Fruit fly (Drosophila melanogaster) S2 (cell line): ENCODE measurements around the gene Sld5.

Source experiments
- CG8478 ChIP-seq: fragments of >200 bp; optimal IDR thresholded peaks from 2 replicates; lab custom pipeline; 2018
- CTCF ChIP-seq, 2 experiments: fragments of >200 bp; optimal IDR thresholded peaks; 2 replicates each; lab custom pipeline; 2018

Sld5 gene

DNA sequence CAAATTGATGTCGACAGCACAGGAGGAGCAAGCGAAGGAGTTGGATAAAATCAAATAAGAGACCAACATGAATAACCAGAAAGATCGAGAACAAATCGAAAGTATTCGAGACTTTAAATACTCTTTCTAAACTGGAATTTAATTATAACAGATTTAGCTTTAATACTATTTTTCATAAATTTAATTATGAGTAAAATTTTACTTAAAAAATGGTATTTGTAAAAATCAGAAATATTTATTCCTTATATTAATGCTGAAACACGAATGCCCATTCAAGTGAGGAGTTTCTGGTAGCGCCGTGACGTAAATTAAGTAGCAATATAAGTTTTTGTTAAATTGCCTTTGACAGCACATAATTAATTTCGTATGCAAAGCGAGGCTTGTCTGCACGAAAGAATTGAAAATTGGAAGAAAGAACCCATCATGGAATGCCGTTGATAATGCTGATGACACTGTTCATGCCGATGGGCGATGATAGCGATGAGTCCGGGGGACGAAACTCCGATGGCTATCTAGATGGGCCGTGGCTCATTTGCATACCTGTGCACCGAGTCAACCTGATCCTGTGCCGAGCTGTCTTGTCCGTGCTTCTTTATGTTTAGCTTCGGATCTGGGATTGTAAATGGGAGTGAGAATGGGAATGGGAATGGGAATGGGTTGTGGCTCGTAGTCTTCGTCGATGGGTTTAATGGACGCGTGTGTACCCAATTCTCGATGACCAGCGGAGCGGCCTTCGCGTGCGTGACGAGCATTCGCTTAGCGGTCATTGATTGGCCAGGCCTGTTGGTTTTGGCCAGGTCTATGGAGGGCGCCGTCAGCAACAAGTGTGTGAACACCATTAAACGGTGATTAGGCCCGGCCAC is 43.3 kb downstream of the Sld5 start:
- TF ChIP-seq CTCF (optimal IDR thresholded peaks at IDR 0.05; lab: Kevin White, UChicago) (no peak), CG8478 (lab: Kevin White, UChicago) (no peak)

DNA sequence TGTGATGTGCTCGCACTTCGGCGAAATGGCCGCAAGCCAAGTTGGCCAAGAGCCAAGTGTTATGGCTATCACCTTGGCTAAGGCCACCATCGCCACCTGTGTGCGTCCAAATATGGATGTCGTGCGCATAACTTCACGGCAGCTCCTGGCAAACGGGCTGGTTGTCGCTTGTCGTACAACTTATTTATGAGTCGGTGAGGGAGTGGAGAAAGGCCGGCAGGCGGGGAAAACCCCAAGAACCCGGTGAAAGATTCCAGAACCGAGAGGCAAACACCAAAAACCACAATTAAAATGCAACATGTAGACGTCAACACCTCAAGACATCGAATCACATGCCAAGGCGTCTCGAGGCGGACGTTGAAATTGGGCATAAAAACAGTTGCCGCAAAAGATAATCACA is 44.1 kb downstream of the Sld5 start:
- no peak for TF ChIP-seq CTCF (optimal IDR thresholded peaks at IDR 0.05; lab: Kevin White, UChicago)
- TF ChIP-seq CG8478 (lab: Kevin White, UChicago) = no peak

DNA sequence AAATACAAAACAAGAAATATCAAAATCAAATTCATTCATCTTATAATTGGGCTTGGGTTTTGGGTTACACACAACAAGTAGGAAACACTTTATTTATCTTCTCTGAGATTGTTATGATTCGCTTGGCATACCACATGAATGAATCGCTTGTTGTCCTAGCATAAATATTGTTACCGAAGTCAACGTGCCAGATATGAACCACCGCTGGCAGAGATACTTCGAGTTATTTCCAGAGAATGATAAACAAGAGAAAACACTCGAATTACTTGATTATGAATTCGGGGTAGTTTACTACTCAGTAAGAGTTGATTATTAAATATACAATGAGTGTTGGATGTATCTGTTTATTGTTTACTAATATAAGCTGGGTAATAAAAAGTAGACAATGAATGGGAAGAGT is 44.8 kb downstream of the Sld5 start:
- TF ChIP-seq CG8478 (lab: Kevin White, UChicago) = no peak
- TF ChIP-seq CTCF (optimal IDR thresholded peaks at IDR 0.05; lab: Kevin White, UChicago) = no peak

DNA sequence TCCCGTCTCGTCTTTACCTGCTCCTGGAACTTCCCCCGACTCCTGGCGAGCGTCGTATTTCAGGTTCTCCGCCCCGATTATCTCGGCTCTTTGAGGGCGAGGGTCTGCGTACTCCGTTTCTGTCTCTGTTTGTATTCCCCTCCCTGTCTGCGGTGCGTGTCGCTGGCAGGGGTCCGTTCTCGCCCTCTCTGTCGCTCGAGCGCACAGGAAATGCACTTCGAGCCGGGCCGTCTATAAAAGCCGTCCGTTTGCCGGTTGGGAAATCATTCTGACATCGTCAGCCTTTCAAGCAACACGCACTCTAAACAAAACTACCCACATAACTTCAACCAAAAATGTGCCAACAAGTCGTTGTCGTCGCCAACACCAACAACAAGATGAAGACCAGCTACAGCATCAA is 45.7 kb downstream of the Sld5 start:
- TF ChIP-seq CTCF (optimal IDR thresholded peaks at IDR 0.05; lab: Kevin White, UChicago) (no peak), CG8478 (lab: Kevin White, UChicago) (no peak)

DNA sequence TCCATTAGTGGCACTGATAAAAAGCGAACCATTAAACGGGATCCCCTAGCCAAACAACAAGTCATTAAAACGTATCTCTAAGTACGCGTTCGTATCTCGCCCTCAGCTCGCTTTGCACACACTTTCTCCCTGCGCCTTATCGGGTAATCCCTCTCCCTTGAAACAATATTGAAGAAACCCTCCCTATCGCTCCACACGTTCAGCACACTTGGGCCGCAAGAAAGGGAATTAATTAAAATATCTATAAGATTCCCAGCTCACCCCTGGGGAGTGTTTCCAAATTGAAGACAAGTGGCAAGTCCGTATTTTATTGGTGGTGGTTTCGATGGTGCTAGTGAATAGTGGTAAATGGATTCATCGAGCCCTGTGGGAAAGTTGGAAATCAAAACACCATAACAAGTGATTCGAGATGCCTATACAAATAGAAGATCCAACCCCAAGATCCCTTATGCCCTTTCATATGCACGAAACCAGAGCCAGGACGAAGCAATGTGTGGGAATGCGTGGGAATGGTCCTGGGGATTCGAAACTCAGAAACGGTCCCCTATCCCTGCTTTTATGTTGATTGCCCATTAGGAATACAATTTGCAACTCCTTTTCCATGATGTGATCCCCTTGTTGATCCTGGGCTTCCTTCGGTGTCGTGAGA is 46.5 kb downstream of the Sld5 start:
- no peak for TF ChIP-seq CG8478 (lab: Kevin White, UChicago)
- no peak for TF ChIP-seq CTCF (optimal IDR thresholded peaks at IDR 0.05; lab: Kevin White, UChicago)

DNA sequence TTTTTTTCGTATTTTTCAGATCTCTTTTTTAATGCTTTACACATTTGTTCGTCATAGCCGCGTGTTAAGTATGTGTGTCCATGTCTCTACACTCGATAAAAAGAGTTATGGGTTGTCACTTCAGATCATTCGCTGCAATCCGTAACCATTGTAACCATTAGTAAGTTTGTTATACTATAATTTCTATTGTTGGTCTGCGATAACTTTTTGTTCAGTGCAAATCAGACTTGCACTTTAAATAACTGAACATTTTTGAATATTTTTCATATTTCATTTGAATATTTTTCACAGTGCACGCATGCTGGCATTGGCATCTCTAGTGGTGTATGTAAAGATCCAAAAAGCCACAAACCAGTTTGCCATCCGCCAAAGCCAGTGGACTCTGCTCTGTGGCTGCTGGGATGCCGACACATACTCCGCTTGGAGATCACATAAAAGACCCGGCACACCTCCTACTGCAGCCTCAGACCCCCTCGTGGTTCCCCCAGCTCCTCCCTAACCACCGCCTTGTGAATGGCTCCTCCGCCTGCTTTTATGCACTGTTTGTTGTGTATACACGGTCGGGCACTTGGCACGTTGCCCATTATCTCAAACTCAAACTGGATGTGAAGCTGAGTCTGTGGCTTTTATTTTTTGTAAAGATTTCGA is 47.3 kb downstream of the Sld5 start:
- TF ChIP-seq CTCF (optimal IDR thresholded peaks at IDR 0.05; lab: Kevin White, UChicago) = no peak
- TF ChIP-seq CG8478 (lab: Kevin White, UChicago) = no peak

DNA sequence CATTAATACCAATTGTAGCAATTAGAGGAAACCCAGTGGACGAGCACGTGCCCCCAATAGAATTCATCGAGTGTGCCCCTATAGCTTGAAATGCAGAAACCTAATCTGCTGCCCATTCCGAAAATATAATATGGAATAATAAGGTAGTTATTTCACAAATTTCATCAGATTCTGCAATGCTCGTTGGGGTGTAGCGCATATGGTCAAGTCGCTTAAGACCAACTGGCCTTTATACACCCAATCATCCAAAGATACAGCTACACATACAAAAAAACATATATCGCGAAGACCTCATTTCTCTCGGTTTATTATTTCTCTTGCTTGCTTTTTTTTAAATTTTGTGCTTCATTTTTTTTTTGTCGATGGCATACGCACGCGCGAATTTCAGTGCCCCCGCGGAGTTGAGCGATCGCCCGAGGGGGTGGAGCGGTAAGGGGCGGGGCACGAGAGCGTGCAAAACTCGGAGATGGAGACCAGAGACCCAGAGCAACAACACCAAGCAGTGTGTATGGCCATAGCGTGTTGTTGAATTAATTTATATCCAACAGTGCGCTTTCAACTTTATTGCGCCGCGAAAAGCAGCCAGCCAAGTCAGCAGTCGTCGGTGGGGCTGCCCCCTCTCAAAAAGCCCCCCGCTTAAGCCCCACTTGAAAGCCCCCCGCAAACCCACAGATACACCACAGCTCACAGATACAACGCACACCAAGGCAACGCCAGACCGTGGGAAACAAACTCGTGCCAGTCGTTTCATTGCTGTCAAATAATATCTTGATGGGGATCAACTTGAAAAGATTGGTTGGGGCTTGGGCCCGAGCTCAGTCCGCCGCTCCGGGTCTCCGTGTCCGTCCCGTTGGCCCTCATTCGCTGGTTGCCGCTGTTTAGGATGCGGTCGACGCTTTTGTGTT is 48.1 kb downstream of the Sld5 start:
- TF ChIP-seq CG8478 (lab: Kevin White, UChicago) = no peak
- no peak for TF ChIP-seq CTCF (optimal IDR thresholded peaks at IDR 0.05; lab: Kevin White, UChicago)

DNA sequence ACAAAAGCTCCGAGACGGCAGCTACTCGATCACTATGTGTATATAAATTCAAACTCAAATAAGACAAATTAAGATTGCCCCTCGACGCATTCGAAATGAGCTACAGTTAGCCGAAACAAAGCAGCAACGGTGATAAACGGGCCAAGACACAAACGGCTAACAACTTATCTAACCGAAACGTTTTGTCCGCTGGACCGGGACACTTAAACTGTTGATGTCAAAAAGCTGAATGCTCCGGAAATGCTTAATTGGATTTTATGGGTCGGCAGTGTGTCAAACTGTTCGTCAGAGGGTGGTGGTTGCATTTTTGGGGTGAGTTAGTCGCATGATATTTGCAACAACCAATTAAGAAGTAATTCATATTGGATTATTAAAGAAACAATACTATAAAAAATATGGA is 49.0 kb downstream of the Sld5 start:
- TF ChIP-seq CTCF (optimal IDR thresholded peaks at IDR 0.05; lab: Kevin White, UChicago) (no peak), CG8478 (lab: Kevin White, UChicago) (no peak)

DNA sequence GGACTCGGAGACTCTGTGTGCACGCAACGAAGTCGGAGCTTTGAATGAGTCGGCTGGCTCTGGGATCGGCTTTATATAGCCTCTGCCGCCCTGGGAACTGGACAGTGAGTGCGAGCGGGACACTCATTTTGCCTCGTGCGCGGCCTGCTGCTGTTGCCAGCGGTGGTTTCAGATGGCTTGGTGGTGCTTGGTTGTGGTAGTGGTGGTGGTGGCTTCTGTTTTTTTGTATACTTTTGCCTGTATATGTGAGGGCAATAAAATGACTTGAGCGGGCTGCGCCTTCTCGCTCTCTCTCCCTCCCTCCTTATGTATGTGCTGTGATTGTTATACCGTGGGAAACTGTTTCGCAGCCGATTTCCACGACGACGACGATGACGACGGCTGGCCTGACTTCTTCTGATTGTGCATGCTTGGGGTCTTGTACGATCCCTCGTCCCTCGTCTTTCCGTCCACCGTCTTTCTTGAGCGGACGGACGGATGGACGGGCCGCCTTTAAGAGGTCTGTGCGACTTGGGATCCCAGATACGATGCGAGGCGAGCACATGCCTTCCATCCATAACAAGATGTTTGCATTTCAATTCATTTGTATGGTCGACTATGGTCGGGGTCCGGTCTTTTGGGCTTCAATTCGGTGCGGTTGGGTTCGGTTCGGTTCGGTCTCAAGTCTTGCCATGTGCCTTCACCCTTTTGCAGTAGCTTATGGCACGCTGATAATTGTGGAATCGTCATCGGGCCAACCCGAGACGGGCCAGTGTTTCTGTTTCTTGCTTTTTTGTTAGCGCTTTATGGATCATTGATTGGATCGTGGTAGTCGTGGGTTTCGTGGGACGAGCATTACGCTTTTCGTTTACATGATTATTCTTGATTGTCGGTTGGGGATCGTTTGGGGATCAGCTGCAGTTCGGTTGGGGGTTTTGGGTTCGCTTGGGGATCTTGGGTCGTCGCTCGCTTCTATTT is 50.1 kb downstream of the Sld5 start:
- no peak for TF ChIP-seq CTCF (optimal IDR thresholded peaks at IDR 0.05; lab: Kevin White, UChicago)
- TF ChIP-seq CG8478 (lab: Kevin White, UChicago) = no peak
